Fruit fly (Drosophila melanogaster) whole organism, adult: ENCODE data around the gene mor.

Source experiments
- CG12768 ChIP-seq: fragments of 200-800 bp; sonication (Bioruptor generic); optimal IDR thresholded peaks from 2 replicates; lab custom pipeline; 2017; ENCODE audit warnings: missing biosample characterization, missing genetic modification characterization, mild to moderate bottlenecking, moderate library complexity, missing genetic modification reagents
- CG14711 ChIP-seq: fragments of 200-800 bp; sonication (Bioruptor generic); optimal IDR thresholded peaks from 2 replicates; lab custom pipeline; 2018; ENCODE audit warnings: missing biosample characterization, mild to moderate bottlenecking, missing genetic modification characterization, moderate library complexity
- CG1620 ChIP-seq: fragments of 200-800 bp; sonication (Bioruptor generic); optimal IDR thresholded peaks from 2 replicates; lab custom pipeline; 2016; ENCODE audit warnings: missing biosample characterization, missing genetic modification characterization
- CG5204 ChIP-seq: fragments of 200-800 bp; sonication (Bioruptor generic); optimal IDR thresholded peaks from 2 replicates; lab custom pipeline; 2016; ENCODE audit warnings: missing biosample characterization, missing genetic modification characterization
- CG7045 ChIP-seq: fragments of 200-800 bp; sonication (Bioruptor generic); optimal IDR thresholded peaks from 2 replicates; lab custom pipeline; 2017; ENCODE audit warnings: missing biosample characterization, mild to moderate bottlenecking, missing genetic modification characterization
- CG7101 ChIP-seq: fragments of 200-800 bp; sonication (Bioruptor generic); optimal IDR thresholded peaks from 2 replicates; lab custom pipeline; 2018; ENCODE audit warnings: missing biosample characterization, mild to moderate bottlenecking, missing genetic modification characterization, moderate library complexity
- Hr96 ChIP-seq: fragments of 200-800 bp; sonication (Bioruptor generic); optimal IDR thresholded peaks from 2 replicates; lab custom pipeline; 2016; ENCODE audit warnings: missing biosample characterization, missing genetic modification characterization
- Mnt ChIP-seq: fragments of 200-800 bp; sonication (Bioruptor generic); optimal IDR thresholded peaks from 2 replicates; lab custom pipeline; 2016; ENCODE audit warnings: missing biosample characterization, mild to moderate bottlenecking, missing genetic modification characterization
- bab1 ChIP-seq: fragments of 200-800 bp; sonication (Bioruptor generic); optimal IDR thresholded peaks from 3 replicates; lab custom pipeline; 2019; ENCODE audit warnings: missing biosample characterization, mild to moderate bottlenecking, missing genetic modification characterization, moderate library complexity
- kay ChIP-seq: fragments of 200-800 bp; sonication (Bioruptor generic); peaks from one replicate; lab custom pipeline; 2016; ENCODE audit warnings: missing biosample characterization, missing genetic modification characterization, borderline replicate concordance
- pad ChIP-seq: fragments of 200-800 bp; sonication (Bioruptor generic); optimal IDR thresholded peaks from 3 replicates; lab custom pipeline; 2017; ENCODE audit warnings: missing biosample characterization, missing genetic modification characterization, mild to moderate bottlenecking, moderate library complexity, missing genetic modification reagents
- tj ChIP-seq: fragments of 200-800 bp; sonication (Bioruptor generic); optimal IDR thresholded peaks from 3 replicates; lab custom pipeline; 2017; ENCODE audit warnings: missing biosample characterization, mild to moderate bottlenecking, missing genetic modification characterization, moderate library complexity

DNA sequence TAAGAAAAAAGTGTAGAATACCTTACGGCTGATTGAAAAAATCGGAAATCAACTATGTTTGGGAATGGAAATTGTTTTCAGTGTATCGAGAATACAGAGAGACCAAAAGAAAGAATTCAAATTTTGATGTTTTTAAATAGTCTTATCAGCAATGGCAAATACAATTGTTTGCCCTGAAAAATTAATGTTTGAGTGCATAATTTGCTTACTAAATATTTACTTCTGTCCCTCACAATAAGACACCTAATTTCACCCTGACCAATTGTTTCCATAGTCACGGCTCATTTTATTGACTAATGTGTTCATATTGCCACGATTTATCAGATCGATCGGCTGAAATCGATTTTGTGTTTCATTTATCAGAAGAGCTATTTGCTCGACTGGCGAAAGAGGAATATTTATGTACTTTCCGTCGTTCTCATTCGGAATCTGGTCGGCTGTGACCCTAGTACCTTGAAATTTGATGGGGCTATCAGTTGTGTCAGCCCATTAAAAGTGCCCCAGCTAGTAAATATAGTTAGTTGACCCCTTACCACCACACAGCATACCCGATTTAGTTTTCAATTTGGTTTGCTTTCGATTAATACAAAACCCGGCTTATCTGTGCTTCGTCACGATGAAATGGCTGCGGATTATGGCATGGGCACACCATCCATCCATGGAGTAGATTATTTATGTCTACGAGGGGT lies 11.0 kb upstream of the mor start:
- TF ChIP-seq CG7045 (no peak), CG14711 (tag; lab: Kevin White, UChicago) (no peak), Hr96 (GFP tag; lab: Kevin White, UChicago) (no peak), kay (GFP tag; lab: Kevin White, UChicago) (no peak), CG7101 (tag; lab: Kevin White, UChicago) (no peak), pad (no peak), Mnt (GFP tag; lab: Kevin White, UChicago) (no peak), bab1 (GFP tag; lab: Kevin White, UChicago) (no peak), CG5204 (GFP tag; lab: Kevin White, UChicago) (no peak), CG1620 (GFP tag; lab: Kevin White, UChicago) (no peak), tj (GFP tag; lab: Kevin White, UChicago) (no peak), CG12768 (GFP tag; lab: Kevin White, UChicago) (no peak)
